Worm (Caenorhabditis elegans): Measurements from ENCODE around the gene lin-7.

Gene lin-7

ce11 chrII:14349356-14349923 is at the start of gene lin-7, which contains the start of the genes Y54G11A.17 and elof-1 (continued):
- TF ChIP-seq swsn-7 (tag; optimal IDR thresholded peaks at IDR 0.05) (peak; percentile 79), fkh-8 (tag; optimal IDR thresholded peaks at IDR 0.05) (peak; percentile 92), nhr-71 (tag; optimal IDR thresholded peaks at IDR 0.05) (peak; percentile 90), vab-15 (tag; optimal IDR thresholded peaks at IDR 0.05) (peak; percentile 96), zag-1 (tag; optimal IDR thresholded peaks at IDR 0.05) (no peak), egl-27 (tag; optimal IDR thresholded peaks at IDR 0.05) (no peak), egl-13 (tag; optimal IDR thresholded peaks at IDR 0.05) (peak; percentile 52), rnt-1 (tag; optimal IDR thresholded peaks at IDR 0.05) (peak; percentile 87), nhr-237 (tag; optimal IDR thresholded peaks at IDR 0.05) (peak; percentile 36), nhr-84 (tag; optimal IDR thresholded peaks at IDR 0.05) (no peak), ceh-82 (tag; optimal IDR thresholded peaks at IDR 0.05) (peak; percentile 82 to 96 (median 86)), C34B4.2 (tag; optimal IDR thresholded peaks at IDR 0.05) (no peak), jun-1 (tag; optimal IDR thresholded peaks at IDR 0.05) (peak; percentile 78), unc-98 (GFP tag; IDR thresholded peaks at IDR 0.05) (no peak), ceh-8 (GFP tag; optimal IDR thresholded peaks at IDR 0.05) (peak; percentile 25), tlp-1 (tag; optimal IDR thresholded peaks at IDR 0.05) (no peak), irx-1 (tag; optimal IDR thresholded peaks at IDR 0.05) (peak; percentile 70), Y116A8C.19 (tag; optimal IDR thresholded peaks at IDR 0.05; ENCODE audit: borderline replicate concordance) (no peak), ets-5 (GFP tag; IDR thresholded peaks at IDR 0.05) (no peak), hpl-2 (GFP tag; optimal IDR thresholded peaks at IDR 0.05) (peak; percentile 77), lin-15B (tag; optimal IDR thresholded peaks at IDR 0.05) (peak; percentile 86), pax-3 (tag; optimal IDR thresholded peaks at IDR 0.05) (peak; percentile 63), lin-39 (tag; optimal IDR thresholded peaks at IDR 0.05) (peak; percentile 49), lir-3 (tag; optimal IDR thresholded peaks at IDR 0.05; ENCODE audit: poor library complexity) (peak; percentile 75), pag-3 (tag; optimal IDR thresholded peaks at IDR 0.05; ENCODE audit: borderline replicate concordance, insufficient read depth) (peak; percentile 15), grh-1 (GFP tag; IDR thresholded peaks at IDR 0.05) (peak; percentile 54), efl-3 (GFP tag; optimal IDR thresholded peaks at IDR 0.05) (no peak), nhr-90 (tag; optimal IDR thresholded peaks at IDR 0.05; ENCODE audit: poor library complexity) (peak; percentile 73), lin-14 (GFP tag; optimal IDR thresholded peaks at IDR 0.05) (peak; percentile 89), aly-2 (tag; optimal IDR thresholded peaks at IDR 0.05) (peak; percentile 32), skn-1 (tag; optimal IDR thresholded peaks at IDR 0.05) (peak; percentile 93)

- TF ChIP-seq isw-1 (GFP tag; IDR thresholded peaks at IDR 0.05) (no peak), fkh-10 (GFP tag; optimal IDR thresholded peaks at IDR 0.05) (no peak), jun-1 (tag; optimal IDR thresholded peaks at IDR 0.05) (no peak), alr-1 (tag; optimal IDR thresholded peaks at IDR 0.05; ENCODE audit: borderline replicate concordance) (no peak)
Observed at ce11 chrII:14393766-14394165, 44.6 kb upstream of the lin-7 start.

ce11 chrII:14390036-14390763 is 41.0 kb upstream of the lin-7 start, which contains the start of the genes kbp-3 and nurf-1:
Gene kbp-3, minus strand, starts transcription at chrII:14390078.
Gene nurf-1, plus strand, starts transcription at chrII:14390713.
- peak; percentile 14 for TF ChIP-seq swsn-7 (tag; optimal IDR thresholded peaks at IDR 0.05)
- no peak for TF ChIP-seq ets-5 (GFP tag; IDR thresholded peaks at IDR 0.05)
- no peak for TF ChIP-seq irx-1 (tag; optimal IDR thresholded peaks at IDR 0.05)
- TF ChIP-seq nhr-90 (tag; optimal IDR thresholded peaks at IDR 0.05; ENCODE audit: poor library complexity), result no peak
- peak; percentile 9 for TF ChIP-seq snpc-4 (tag; optimal IDR thresholded peaks at IDR 0.05)
- TF ChIP-seq sup-37 (GFP tag; optimal IDR thresholded peaks at IDR 0.05), result no peak
- TF ChIP-seq ama-1 (optimal IDR thresholded peaks at IDR 0.05), result no peak
- TF ChIP-seq ztf-4 (tag; optimal IDR thresholded peaks at IDR 0.05), result no peak
- peak; percentile 15 for TF ChIP-seq mep-1 (tag; optimal IDR thresholded peaks at IDR 0.05)
- peak in 2 of 3 experiments; percentile 14 to 60 for TF ChIP-seq ceh-82 (tag; optimal IDR thresholded peaks at IDR 0.05)
- TF ChIP-seq efl-1 (optimal IDR thresholded peaks at IDR 0.05), result peak; percentile 77 to 91
- peak; percentile 91 to 99 for TF ChIP-seq efl-1 (GFP tag; optimal IDR thresholded peaks at IDR 0.05 in 1 of 2)
- TF ChIP-seq zip-4 (GFP tag; optimal IDR thresholded peaks at IDR 0.05), result no peak
- peak; percentile 37 for TF ChIP-seq F16B12.6 (tag; optimal IDR thresholded peaks at IDR 0.05)
- TF ChIP-seq aha-1 (tag; optimal IDR thresholded peaks at IDR 0.05), result no peak
- TF ChIP-seq hlh-17 (GFP tag; optimal IDR thresholded peaks at IDR 0.05; ENCODE audit: borderline replicate concordance), result no peak
- no peak; the same call in 1 of the 2 replicates for TF ChIP-seq isw-1 (GFP tag; IDR thresholded peaks at IDR 0.05)
- TF ChIP-seq efl-3 (GFP tag; optimal IDR thresholded peaks at IDR 0.05), result no peak
- TF ChIP-seq sptf-1 (tag; optimal IDR thresholded peaks at IDR 0.05), result no peak
- TF ChIP-seq nhr-237 (tag; optimal IDR thresholded peaks at IDR 0.05), result no peak
- peak; percentile 57 for TF ChIP-seq nhr-71 (tag; optimal IDR thresholded peaks at IDR 0.05)
- TF ChIP-seq jun-1 (tag; optimal IDR thresholded peaks at IDR 0.05), result no peak
- no peak for TF ChIP-seq grh-1 (GFP tag; IDR thresholded peaks at IDR 0.05)
- TF ChIP-seq Y116A8C.19 (tag; optimal IDR thresholded peaks at IDR 0.05; ENCODE audit: borderline replicate concordance), result no peak
- no peak for TF ChIP-seq ceh-8 (GFP tag; optimal IDR thresholded peaks at IDR 0.05)
